Worm (Caenorhabditis elegans) whole organism, L2 larva: ENCODE results near the gene ddn-2.

ENCODE experiments used
- F13H6.1 ChIP-seq: sonication (generic microtip); optimal IDR thresholded peaks from 2 replicates; lab custom pipeline; 2016; ENCODE audit warnings: missing genetic modification characterization, missing compliant biosample characterization
- elt-1 ChIP-seq: fragments of 150-350 bp; optimal IDR thresholded peaks from 2 replicates; lab custom pipeline; 2014; ENCODE audit warnings: missing biosample characterization, missing genetic modification characterization
- gmeb-1 ChIP-seq: fragments of 150-350 bp; optimal IDR thresholded peaks from 2 replicates; lab custom pipeline; 2014; ENCODE audit warnings: missing biosample characterization, missing genetic modification characterization
- mab-5 ChIP-seq: fragments of 150-350 bp; optimal IDR thresholded peaks from 2 replicates; lab custom pipeline; 2014; ENCODE audit warnings: missing biosample characterization, missing genetic modification characterization
- peb-1 ChIP-seq: fragments of 150-350 bp; optimal IDR thresholded peaks from 2 replicates; lab custom pipeline; 2014; ENCODE audit warnings: missing biosample characterization, missing genetic modification characterization

DNA sequence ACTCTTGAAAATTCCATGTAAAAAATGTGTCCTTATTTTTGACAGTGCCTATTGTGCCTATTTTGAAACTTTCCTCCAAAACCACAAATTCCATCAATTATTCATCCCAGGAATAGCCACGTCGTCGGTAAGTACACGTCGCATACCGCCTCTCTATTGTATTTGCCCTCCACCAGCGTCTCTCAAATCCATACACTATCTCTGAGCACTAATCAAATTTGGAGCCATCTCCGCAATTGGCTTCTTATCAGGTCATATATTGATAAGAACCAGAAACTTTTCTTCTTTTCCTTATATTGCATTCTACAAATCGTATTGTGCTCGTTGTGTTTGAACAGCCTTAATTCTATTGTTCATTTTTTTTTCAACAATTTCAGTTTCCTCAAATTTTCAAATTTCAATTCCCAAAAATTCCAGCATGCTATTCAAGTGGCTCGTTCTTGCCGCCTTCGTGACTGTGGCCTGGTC lies 22.6 kb downstream of the ddn-2 start, which contains the start of gene dct-18:
- TF ChIP-seq peb-1 (tag; lab: Kevin White, UChicago) (no peak), gmeb-1 (tag; lab: Kevin White, UChicago) (no peak), elt-1 (tag; lab: Kevin White, UChicago) (no peak), F13H6.1 (no peak), mab-5 (tag; lab: Kevin White, UChicago) (no peak)
